Fruit fly (Drosophila melanogaster): ENCODE data around the gene Six4.

The Six4 gene

DNA sequence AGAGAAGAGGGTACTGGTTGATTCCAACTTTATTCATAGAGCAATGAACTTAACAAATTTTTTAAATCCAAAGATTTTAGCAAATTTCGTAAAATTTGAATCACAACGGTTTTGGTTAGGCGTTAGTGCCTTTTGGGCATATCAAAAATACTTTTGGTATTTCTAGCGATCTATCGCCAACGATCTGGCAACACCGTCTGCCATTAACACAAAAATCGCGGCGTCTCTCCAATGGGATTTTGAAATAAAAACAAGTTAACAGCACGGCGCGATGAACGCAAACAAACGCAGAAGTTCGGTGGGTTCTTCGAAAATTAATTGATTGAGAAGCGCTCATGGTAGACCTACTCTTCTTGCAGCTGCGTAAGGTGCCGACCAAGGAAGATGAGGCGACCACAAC is 7.6 kb upstream of the Six4 start, which contains the start of gene Spc105R (continued):
- TF ChIP-seq CG30431 (GFP tag; optimal IDR thresholded peaks at IDR 0.05) (no peak), abd-A (tag; optimal IDR thresholded peaks at IDR 0.05) (no peak), CG11247 (GFP tag; IDR thresholded peaks at IDR 0.05) (no peak), Fer1 (GFP tag; optimal IDR thresholded peaks at IDR 0.05) (no peak), MESR4 (GFP tag; optimal IDR thresholded peaks at IDR 0.05) (peak; percentile 41), Lim3 (GFP tag; IDR thresholded peaks at IDR 0.05) (no peak), kay (GFP tag; optimal IDR thresholded peaks at IDR 0.05) (no peak), CG15514 (GFP tag; optimal IDR thresholded peaks at IDR 0.05) (peak; percentile 25), HHEX (GFP tag; optimal IDR thresholded peaks at IDR 0.05) (no peak), unc-4 (GFP tag; IDR thresholded peaks at IDR 0.05; ENCODE audit: partially characterized antibody) (peak; percentile 50), bowl (GFP tag; IDR thresholded peaks at IDR 0.05) (no peak), gsb (GFP tag; IDR thresholded peaks at IDR 0.05) (no peak), CG17912 (GFP tag; optimal IDR thresholded peaks at IDR 0.05) (no peak), Myb (GFP tag; optimal IDR thresholded peaks at IDR 0.05) (peak; percentile 99), CG17568 (GFP tag; optimal IDR thresholded peaks at IDR 0.05) (no peak), CG5953 (GFP tag; IDR thresholded peaks at IDR 0.05) (no peak), Dip3 (GFP tag; optimal IDR thresholded peaks at IDR 0.05) (no peak), Xrp1 (GFP tag; IDR thresholded peaks at IDR 0.05) (no peak), CG6791 (GFP tag; IDR thresholded peaks at IDR 0.05; ENCODE audit: partially characterized antibody) (peak; percentile 43; the same call in 2 of the 3 replicates), CG7556 (GFP tag; optimal IDR thresholded peaks at IDR 0.05) (no peak), z (GFP tag; IDR thresholded peaks at IDR 0.05) (no peak), CG3281 (GFP tag; optimal IDR thresholded peaks at IDR 0.05) (no peak), gfzf (GFP tag; optimal IDR thresholded peaks at IDR 0.05) (peak; percentile 86), CG31365 (tag; optimal IDR thresholded peaks at IDR 0.05) (no peak), C15 (GFP tag; IDR thresholded peaks at IDR 0.05) (no peak), Dbx (GFP tag; IDR thresholded peaks at IDR 0.05) (no peak), Ssrp (tag; optimal IDR thresholded peaks at IDR 0.05) (no peak), CG2116 (GFP tag; optimal IDR thresholded peaks at IDR 0.05) (peak; percentile 32), CG17829 (tag; optimal IDR thresholded peaks at IDR 0.05) (peak; percentile 26), CG15601 (tag; optimal IDR thresholded peaks at IDR 0.05) (no peak), CG17359 (tag; optimal IDR thresholded peaks at IDR 0.05) (no peak), CHES-1-like (GFP tag; optimal IDR thresholded peaks at IDR 0.05) (no peak), Doc3 (GFP tag; IDR thresholded peaks at IDR 0.05; ENCODE audit: partially characterized antibody) (no peak), CG12659 (GFP tag; optimal IDR thresholded peaks at IDR 0.05) (no peak), lmd (GFP tag; IDR thresholded peaks at IDR 0.05) (no peak), rib (GFP tag; IDR thresholded peaks at IDR 0.05) (no peak), Adf1 (GFP tag; IDR thresholded peaks at IDR 0.05) (no peak), CG2875 (GFP tag; optimal IDR thresholded peaks at IDR 0.05) (no peak), Side (GFP tag; optimal IDR thresholded peaks at IDR 0.05) (no peak), Fer3 (tag; optimal IDR thresholded peaks at IDR 0.05) (no peak), Hand (GFP tag; optimal IDR thresholded peaks at IDR 0.05) (no peak), jumu (GFP tag; optimal IDR thresholded peaks at IDR 0.05) (no peak), Dek (tag; optimal IDR thresholded peaks at IDR 0.05) (no peak), CG7963 (GFP tag; IDR thresholded peaks at IDR 0.05; ENCODE audit: partially characterized antibody) (no peak), CG10431 (GFP tag; optimal IDR thresholded peaks at IDR 0.05) (no peak), Rfx (GFP tag; IDR thresholded peaks at IDR 0.05) (no peak), kah (GFP tag; optimal IDR thresholded peaks at IDR 0.05) (no peak), CG18619 (GFP tag; optimal IDR thresholded peaks at IDR 0.05) (no peak), CG4617 (GFP tag; optimal IDR thresholded peaks at IDR 0.05; ENCODE audit: borderline replicate concordance) (peak; percentile 7), CG4404 (GFP tag; IDR thresholded peaks at IDR 0.05) (no peak), Scr (GFP tag; IDR thresholded peaks at IDR 0.05; ENCODE audit: partially characterized antibody) (peak; percentile 39)

Measured in whole organism, embryonic.